Fruit fly (Drosophila melanogaster): ENCODE data around the gene CG4887.

CG4887 gene

dm6 chr2L:1157679-1158518 lies 14.9 kb upstream of the CG4887 start, which contains the start of gene capt (continued):
- TF ChIP-seq stc (GFP tag; IDR thresholded peaks at IDR 0.05) (no peak), CG1792 (GFP tag; optimal IDR thresholded peaks at IDR 0.05) (no peak), CG17186 (GFP tag; optimal IDR thresholded peaks at IDR 0.05) (no peak), Dek (tag; optimal IDR thresholded peaks at IDR 0.05) (peak; percentile 26), ro (GFP tag; IDR thresholded peaks at IDR 0.05) (no peak), lov (optimal IDR thresholded peaks at IDR 0.05) (no peak), lov (GFP tag; IDR thresholded peaks at IDR 0.05) (no peak), CG15696 (tag; optimal IDR thresholded peaks at IDR 0.05) (peak; percentile 24), CG2129 (GFP tag; IDR thresholded peaks at IDR 0.05; ENCODE audit: partially characterized antibody) (no peak), CG13287 (GFP tag; IDR thresholded peaks at IDR 0.05; ENCODE audit: partially characterized antibody) (peak; percentile 19; the same call in 1 of the 2 replicates), disco-r (GFP tag; optimal IDR thresholded peaks at IDR 0.05) (no peak), sens (GFP tag) (peak; percentile 73), ewg (GFP tag; optimal IDR thresholded peaks at IDR 0.05) (peak; percentile 5), stwl (tag; optimal IDR thresholded peaks at IDR 0.05) (no peak), CG14667 (GFP tag; IDR thresholded peaks at IDR 0.05) (no peak), Sox102F (GFP tag; optimal IDR thresholded peaks at IDR 0.05) (no peak), CG8478 (optimal IDR thresholded peaks at IDR 0.05) (no peak), CG30431 (GFP tag; optimal IDR thresholded peaks at IDR 0.05) (no peak), Dref (GFP tag; IDR thresholded peaks at IDR 0.05) (no peak), CG7357 (GFP tag; IDR thresholded peaks at IDR 0.05) (no peak), chn (GFP tag; optimal IDR thresholded peaks at IDR 0.05) (peak; percentile 14), corto (GFP tag; optimal IDR thresholded peaks at IDR 0.05) (no peak), CG14860 (GFP tag; IDR thresholded peaks at IDR 0.05; ENCODE audit: partially characterized antibody) (no peak), gfzf (GFP tag; optimal IDR thresholded peaks at IDR 0.05) (peak; percentile 75), CG17361 (GFP tag; IDR thresholded peaks at IDR 0.05) (peak; percentile 58; the same call in 2 of the 3 replicates), CG14965 (GFP tag; optimal IDR thresholded peaks at IDR 0.05; ENCODE audit: borderline replicate concordance) (no peak), Dip3 (GFP tag; optimal IDR thresholded peaks at IDR 0.05) (peak; percentile 16), B-H2 (GFP tag; optimal IDR thresholded peaks at IDR 0.05) (no peak), Trl (optimal IDR thresholded peaks at IDR 0.05) (peak in 1 of 2 experiments; percentile 30), Trl (GFP tag; optimal IDR thresholded peaks at IDR 0.05) (no peak), Hr3 (GFP tag; optimal IDR thresholded peaks at IDR 0.05) (peak; percentile 41), HmgZ (tag; optimal IDR thresholded peaks at IDR 0.05) (no peak), HmgD (GFP tag; optimal IDR thresholded peaks at IDR 0.05) (no peak), CG18619 (GFP tag; optimal IDR thresholded peaks at IDR 0.05) (no peak), NC2α (GFP tag; optimal IDR thresholded peaks at IDR 0.05) (no peak), CG7372 (GFP tag; IDR thresholded peaks at IDR 0.05) (peak; percentile 39; the same call in 1 of the 2 replicates), inv (GFP tag; IDR thresholded peaks at IDR 0.05; ENCODE audit: partially characterized antibody) (no peak), HLH54F (GFP tag; optimal IDR thresholded peaks at IDR 0.05) (peak; percentile 16), CG2875 (GFP tag; optimal IDR thresholded peaks at IDR 0.05) (no peak), ken (GFP tag; IDR thresholded peaks at IDR 0.05) (no peak), trem (tag; optimal IDR thresholded peaks at IDR 0.05) (peak; percentile 9), dm (GFP tag; optimal IDR thresholded peaks at IDR 0.05) (peak; percentile 16), CG12236 (GFP tag; optimal IDR thresholded peaks at IDR 0.05) (no peak), nom (GFP tag; optimal IDR thresholded peaks at IDR 0.05) (no peak), Rfx (GFP tag; IDR thresholded peaks at IDR 0.05) (peak; percentile 72), NFAT (GFP tag; IDR thresholded peaks at IDR 0.05) (peak; percentile 45; the same call in 1 of the 2 replicates), Vsx1 (GFP tag; optimal IDR thresholded peaks at IDR 0.05) (no peak), sob (GFP tag; IDR thresholded peaks at IDR 0.05) (peak; percentile 8; the same call in 1 of the 2 replicates), her (GFP tag; optimal IDR thresholded peaks at IDR 0.05) (peak; percentile 2), CG7556 (GFP tag; optimal IDR thresholded peaks at IDR 0.05) (no peak)
